Worm (Caenorhabditis elegans) whole organism, early embryonic: ENCODE results near the gene K08F4.5.

Source experiments
- F13C5.2 ChIP-seq: sonication (generic microtip); optimal IDR thresholded peaks from 2 replicates; lab custom pipeline; 2017; ENCODE audit warnings: mild to moderate bottlenecking, missing genetic modification characterization, inconsistent platforms, missing compliant biosample characterization
- aly-1 ChIP-seq: sonication (generic microtip); optimal IDR thresholded peaks from 2 replicates; lab custom pipeline; 2016; ENCODE audit warnings: missing genetic modification characterization, missing compliant biosample characterization
- ama-1 ChIP-seq: fragments of 150-350 bp; optimal IDR thresholded peaks from 2 replicates; lab custom pipeline; 2014
- ceh-13 ChIP-seq: fragments of 200-800 bp; sonication (Bioruptor generic); optimal IDR thresholded peaks from 2 replicates; lab custom pipeline; 2018; ENCODE audit warnings: mild to moderate bottlenecking, missing genetic modification characterization, missing compliant biosample characterization
- ceh-36 ChIP-seq: sonication (generic microtip); optimal IDR thresholded peaks from 2 replicates; lab custom pipeline; 2016; ENCODE audit warnings: missing genetic modification characterization, inconsistent platforms, missing compliant biosample characterization
- flt-1 ChIP-seq: fragments of 200-800 bp; sonication (Bioruptor generic); IDR thresholded peaks from 2 replicates; pipeline ENCODE4 v1.3.6; 2022; ENCODE audit warnings: missing genetic modification characterization, missing compliant biosample characterization
- hmbx-1 ChIP-seq: sonication (generic microtip); optimal IDR thresholded peaks from 2 replicates; lab custom pipeline; 2016; ENCODE audit warnings: mild to moderate bottlenecking, missing genetic modification characterization, missing compliant biosample characterization
- hmg-4 ChIP-seq: fragments of 200-800 bp; sonication (Bioruptor generic); optimal IDR thresholded peaks from 2 replicates; lab custom pipeline; 2018; ENCODE audit warnings: mild to moderate bottlenecking, missing genetic modification characterization, missing compliant biosample characterization
- hnd-1 ChIP-seq: sonication (generic microtip); optimal IDR thresholded peaks from 2 replicates; lab custom pipeline; 2016; ENCODE audit warnings: missing genetic modification characterization, missing compliant biosample characterization
- pes-1 ChIP-seq: fragments of 200-800 bp; sonication (Bioruptor generic); IDR thresholded peaks from 2 replicates; pipeline ENCODE4 v1.3.6; 2022; ENCODE audit warnings: missing genetic modification reagents, missing genetic modification characterization, missing compliant biosample characterization
- sea-1 ChIP-seq: fragments of 200-800 bp; sonication (Bioruptor generic); conservative IDR thresholded peaks from 2 replicates; pipeline ENCODE4 v1.3.6; 2022; ENCODE audit warnings: missing genetic modification characterization, missing compliant biosample characterization
- tbx-11 ChIP-seq: fragments of 200-800 bp; sonication (Bioruptor generic); IDR thresholded peaks from 2 replicates; pipeline ENCODE4 v1.3.6; 2022; ENCODE audit warnings: missing genetic modification characterization, missing compliant biosample characterization
- tbx-37 ChIP-seq: fragments of 200-800 bp; sonication (Bioruptor generic); conservative IDR thresholded peaks from 2 replicates; pipeline ENCODE4 v1.3.6; 2022; ENCODE audit warnings: missing genetic modification reagents, missing genetic modification characterization, missing compliant biosample characterization

ce11 chrIV:10137804-10138203, 2.1 kb upstream of the K08F4.5 start, which contains the start of gene K08F4.12:
- TF ChIP-seq ama-1 (lab: Kevin White, UChicago) (no peak), tbx-11 (GFP tag; lab: Robert Waterston, UW) (no peak), F13C5.2 (tag; lab: Kevin White, UChicago) (no peak), ceh-36 (tag; lab: Kevin White, UChicago) (no peak), pes-1 (no peak), tbx-37 (GFP tag; lab: Robert Waterston, UW) (no peak), flt-1 (GFP tag; lab: Robert Waterston, UW) (no peak), hmbx-1 (tag; lab: Kevin White, UChicago) (no peak), aly-1 (tag; lab: Kevin White, UChicago) (no peak), ceh-13 (GFP tag; lab: Kevin White, UChicago) (no peak), hmg-4 (GFP tag; lab: Kevin White, UChicago) (no peak), sea-1 (GFP tag; lab: Robert Waterston, UW) (no peak), hnd-1 (tag; lab: Kevin White, UChicago) (no peak)
